Worm (Caenorhabditis elegans): Measurements from ENCODE around the gene T14B4.1.

T14B4.1 gene

DNA sequence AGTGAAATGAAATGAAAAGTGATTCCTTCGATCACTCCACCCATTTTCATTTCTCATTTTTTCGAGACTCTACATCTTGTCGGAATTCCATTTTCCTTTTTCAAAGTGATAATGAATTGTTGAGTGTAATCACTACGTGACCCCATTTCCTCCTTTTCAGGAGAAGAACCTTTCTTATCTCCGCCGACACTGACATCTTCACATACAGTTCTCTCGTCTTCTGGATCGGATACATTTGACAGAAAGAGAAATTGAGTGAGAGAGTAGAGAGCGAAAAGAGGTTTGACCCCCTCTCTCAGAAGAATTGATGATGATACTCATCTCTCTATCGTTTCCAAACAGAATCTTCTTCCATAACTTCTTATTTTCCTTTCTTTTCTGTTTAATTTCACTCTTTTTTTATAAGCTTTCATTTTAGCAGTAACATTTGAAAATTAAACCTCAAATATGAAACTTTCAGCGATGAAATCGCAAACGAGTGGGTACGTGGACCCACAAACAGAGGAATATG is 22.8 kb upstream of the T14B4.1 start, which contains the start of gene dpy-2:
TSS of gene dpy-2 (plus strand) at position 461 of the 511 bp plus-strand sequence.
- no peak for TF ChIP-seq lsy-2 (tag; optimal IDR thresholded peaks at IDR 0.05)
- TF ChIP-seq nhr-2 (tag; optimal IDR thresholded peaks at IDR 0.05) = no peak
- no peak for TF ChIP-seq sem-2 (GFP tag; optimal IDR thresholded peaks at IDR 0.05)
- no peak for TF ChIP-seq lin-32 (GFP tag; optimal IDR thresholded peaks at IDR 0.05)
- peak; percentile 34 for TF ChIP-seq elt-3 (tag; optimal IDR thresholded peaks at IDR 0.05)
- no peak for TF ChIP-seq ceh-43 (GFP tag; optimal IDR thresholded peaks at IDR 0.05)
- TF ChIP-seq blmp-1 (tag; optimal IDR thresholded peaks at IDR 0.05) = peak; percentile 82
- peak; percentile 23 for TF ChIP-seq unc-62 (GFP tag; optimal IDR thresholded peaks at IDR 0.05)
- no peak for TF ChIP-seq sptf-1 (tag; optimal IDR thresholded peaks at IDR 0.05)
- no peak for TF ChIP-seq mep-1 (tag; optimal IDR thresholded peaks at IDR 0.05)
- TF ChIP-seq nhr-76 (tag; optimal IDR thresholded peaks at IDR 0.05) = no peak
- no peak for TF ChIP-seq nhr-237 (tag; optimal IDR thresholded peaks at IDR 0.05)
- no peak for TF ChIP-seq unc-120 (tag; optimal IDR thresholded peaks at IDR 0.05; ENCODE audit: poor library complexity, severe bottlenecking)
- TF ChIP-seq nhr-12 (tag; optimal IDR thresholded peaks at IDR 0.05) = no peak
- TF ChIP-seq ceh-39 (tag; optimal IDR thresholded peaks at IDR 0.05) = no peak
- peak; percentile 8 for TF ChIP-seq elt-1 (tag; optimal IDR thresholded peaks at IDR 0.05; ENCODE audit: borderline replicate concordance, insufficient read depth)
- no peak for TF ChIP-seq lin-13 (tag; optimal IDR thresholded peaks at IDR 0.05)

DNA sequence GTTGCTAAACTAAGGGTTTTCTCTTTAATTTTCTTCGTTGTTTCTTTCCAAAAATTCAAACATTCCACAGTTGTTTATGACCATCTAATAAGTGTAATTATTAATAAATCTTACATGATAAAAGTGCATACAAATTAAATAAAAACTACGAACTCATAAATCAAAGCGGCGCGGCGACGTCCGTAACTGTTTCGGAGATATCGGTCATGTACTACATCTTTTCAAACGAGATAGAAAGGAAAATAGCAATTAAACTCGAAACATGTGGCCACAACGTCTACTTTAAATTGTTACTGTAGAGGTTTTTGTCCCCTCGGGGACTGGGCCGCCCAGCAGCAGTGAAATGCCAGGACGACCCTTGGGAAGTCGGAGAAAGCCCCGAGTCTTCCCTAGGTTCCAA is 20.9 kb upstream of the T14B4.1 start:
- TF ChIP-seq bed-3 (GFP tag; optimal IDR thresholded peaks at IDR 0.05) (no peak), hlh-1 (tag; optimal IDR thresholded peaks at IDR 0.05) (no peak), nhr-28 (tag; optimal IDR thresholded peaks at IDR 0.05) (no peak), unc-62 (GFP tag; optimal IDR thresholded peaks at IDR 0.05) (no peak), drap-1 (GFP tag; optimal IDR thresholded peaks at IDR 0.05) (no peak), snpc-4 (tag; optimal IDR thresholded peaks at IDR 0.05) (no peak)

ce11 chrII:6716638-6717037 is 20.1 kb upstream of the T14B4.1 start, which contains the start of the genes T14B4.5 and T14B4.20:
T14B4.5 (plus strand) TSS chrII:6716863.
T14B4.20 (plus strand) TSS chrII:6716901.
- no peak for TF ChIP-seq flh-1 (GFP tag; optimal IDR thresholded peaks at IDR 0.05)
- no peak for TF ChIP-seq lin-32 (GFP tag; optimal IDR thresholded peaks at IDR 0.05)
- TF ChIP-seq mep-1 (tag; optimal IDR thresholded peaks at IDR 0.05) = no peak
- no peak for TF ChIP-seq tbx-8 (GFP tag; optimal IDR thresholded peaks at IDR 0.05)
- TF ChIP-seq ceh-39 (tag; optimal IDR thresholded peaks at IDR 0.05) = no peak
- TF ChIP-seq nhr-76 (tag; optimal IDR thresholded peaks at IDR 0.05) = no peak
- TF ChIP-seq ceh-83 (GFP tag; optimal IDR thresholded peaks at IDR 0.05) = no peak
- TF ChIP-seq unc-120 (tag; optimal IDR thresholded peaks at IDR 0.05; ENCODE audit: poor library complexity, severe bottlenecking) = no peak
- no peak for TF ChIP-seq lin-13 (tag; optimal IDR thresholded peaks at IDR 0.05)
- TF ChIP-seq ztf-11 (tag; optimal IDR thresholded peaks at IDR 0.05) = no peak
- no peak for TF ChIP-seq cnd-1 (tag; optimal IDR thresholded peaks at IDR 0.05)
- no peak for TF ChIP-seq ces-1 (GFP tag; optimal IDR thresholded peaks at IDR 0.05)
- no peak for TF ChIP-seq elt-3 (tag; optimal IDR thresholded peaks at IDR 0.05)
- no peak for TF ChIP-seq sptf-1 (tag; optimal IDR thresholded peaks at IDR 0.05)
- TF ChIP-seq blmp-1 (tag; optimal IDR thresholded peaks at IDR 0.05) = no peak
- no peak for TF ChIP-seq sem-2 (GFP tag; optimal IDR thresholded peaks at IDR 0.05)

DNA sequence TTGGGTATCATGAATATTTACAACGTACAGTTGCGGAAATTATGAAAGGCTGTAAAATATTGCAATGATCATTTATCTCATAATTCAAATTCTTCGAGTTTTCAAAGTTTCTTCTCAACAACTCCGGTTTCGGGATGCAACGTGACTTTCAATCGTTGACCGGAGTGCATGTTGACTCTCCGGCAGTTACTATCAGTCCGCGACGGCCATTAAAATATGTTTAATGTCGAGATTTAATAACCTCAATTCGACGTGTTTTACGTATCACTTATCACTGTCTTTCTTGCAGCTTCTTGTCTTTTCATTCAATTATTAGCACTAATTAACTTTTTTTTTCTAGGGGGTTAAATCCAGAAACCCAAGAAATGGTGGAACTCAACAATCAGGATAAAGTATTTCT is 18.5 kb upstream of the T14B4.1 start, which contains the start of gene tsp-10:
TSS of gene tsp-10 (plus strand) at position 366 of the 400 bp plus-strand sequence.
- TF ChIP-seq ceh-39 (tag; optimal IDR thresholded peaks at IDR 0.05) = no peak
- TF ChIP-seq sem-2 (GFP tag; optimal IDR thresholded peaks at IDR 0.05) = no peak
- TF ChIP-seq elt-3 (tag; optimal IDR thresholded peaks at IDR 0.05) = no peak
- TF ChIP-seq lin-32 (GFP tag; optimal IDR thresholded peaks at IDR 0.05) = no peak
- TF ChIP-seq M03D4.4 (tag; optimal IDR thresholded peaks at IDR 0.05) = no peak
- no peak for TF ChIP-seq drap-1 (GFP tag; optimal IDR thresholded peaks at IDR 0.05)
- TF ChIP-seq unc-62 (GFP tag; optimal IDR thresholded peaks at IDR 0.05) = no peak
- no peak for TF ChIP-seq ham-2 (GFP tag; optimal IDR thresholded peaks at IDR 0.05)
- no peak for TF ChIP-seq ztf-11 (tag; optimal IDR thresholded peaks at IDR 0.05)
- no peak for TF ChIP-seq blmp-1 (tag; optimal IDR thresholded peaks at IDR 0.05)
- TF ChIP-seq ceh-43 (GFP tag; optimal IDR thresholded peaks at IDR 0.05) = no peak
- no peak for TF ChIP-seq elt-1 (tag; optimal IDR thresholded peaks at IDR 0.05; ENCODE audit: borderline replicate concordance, insufficient read depth)
- no peak for TF ChIP-seq nhr-12 (tag; optimal IDR thresholded peaks at IDR 0.05)
- no peak for TF ChIP-seq unc-120 (tag; optimal IDR thresholded peaks at IDR 0.05; ENCODE audit: poor library complexity, severe bottlenecking)
- no peak for TF ChIP-seq cnd-1 (tag; optimal IDR thresholded peaks at IDR 0.05)
- no peak for TF ChIP-seq lsy-2 (tag; optimal IDR thresholded peaks at IDR 0.05)
- TF ChIP-seq nhr-28 (tag; optimal IDR thresholded peaks at IDR 0.05) = no peak
- TF ChIP-seq zip-8 (tag; optimal IDR thresholded peaks at IDR 0.05) = no peak
- no peak for TF ChIP-seq lin-13 (tag; optimal IDR thresholded peaks at IDR 0.05)

Measured in whole organism, mixed stage, embryonic.